Worm (Caenorhabditis elegans) whole organism, late embryonic: ENCODE measurements around the gene Y75B8A.39.

Experiments
- C08G9.2 ChIP-seq: sonication (generic microtip); optimal IDR thresholded peaks from 2 replicates; lab custom pipeline; 2016; ENCODE audit warnings: mild to moderate bottlenecking, missing genetic modification characterization, moderate library complexity, missing compliant biosample characterization
- K02D7.2 ChIP-seq: sonication (generic microtip); optimal IDR thresholded peaks from 2 replicates; lab custom pipeline; 2017; ENCODE audit warnings: mild to moderate bottlenecking, missing genetic modification characterization, missing compliant biosample characterization
- ceh-18 ChIP-seq: sonication (generic microtip); optimal IDR thresholded peaks from 2 replicates; lab custom pipeline; 2016; ENCODE audit warnings: missing genetic modification characterization, missing compliant biosample characterization
- ceh-30 ChIP-seq: fragments of 150-350 bp; optimal IDR thresholded peaks from 2 replicates; lab custom pipeline; 2014; ENCODE audit warnings: missing biosample characterization, missing genetic modification characterization
- ceh-34 ChIP-seq: sonication (generic microtip); optimal IDR thresholded peaks from 2 replicates; lab custom pipeline; 2016; ENCODE audit warnings: mild to moderate bottlenecking, missing genetic modification characterization, missing compliant biosample characterization
- ceh-6 ChIP-seq: fragments of 200-800 bp; sonication (Bioruptor generic); optimal IDR thresholded peaks from 2 replicates; lab custom pipeline; 2018; ENCODE audit warnings: mild to moderate bottlenecking, missing genetic modification characterization, missing compliant biosample characterization
- ceh-9 ChIP-seq: sonication (generic microtip); optimal IDR thresholded peaks from 2 replicates; lab custom pipeline; 2016; ENCODE audit warnings: mild to moderate bottlenecking, missing genetic modification characterization, inconsistent platforms, missing compliant biosample characterization
- dmd-4 ChIP-seq: sonication (generic microtip); optimal IDR thresholded peaks from 2 replicates; lab custom pipeline; 2016; ENCODE audit warnings: borderline replicate concordance, missing genetic modification characterization, missing compliant biosample characterization
- elt-2 ChIP-seq: sonication (generic microtip); optimal IDR thresholded peaks from 2 replicates; lab custom pipeline; 2016; ENCODE audit warnings: missing genetic modification reagents, missing genetic modification characterization, missing compliant biosample characterization
- elt-4 ChIP-seq: sonication (generic microtip); optimal IDR thresholded peaks from 2 replicates; lab custom pipeline; 2016; ENCODE audit warnings: missing genetic modification characterization, missing compliant biosample characterization
- fkh-10 ChIP-seq: fragments of 150-350 bp; optimal IDR thresholded peaks from 2 replicates; lab custom pipeline; 2014; ENCODE audit warnings: missing biosample characterization, missing genetic modification reagents, missing genetic modification characterization
- fkh-6 ChIP-seq: sonication (generic microtip); optimal IDR thresholded peaks from 2 replicates; lab custom pipeline; 2016; ENCODE audit warnings: missing genetic modification characterization, missing compliant biosample characterization
- hlh-15 ChIP-seq: sonication (generic microtip); optimal IDR thresholded peaks from 2 replicates; lab custom pipeline; 2016; ENCODE audit warnings: missing genetic modification characterization, missing compliant biosample characterization
- hlh-30 ChIP-seq: sonication (generic microtip); optimal IDR thresholded peaks from 2 replicates; lab custom pipeline; 2017; ENCODE audit warnings: antibody characterized with exemption, missing genetic modification characterization, missing compliant biosample characterization; ENCODE audit not compliant: insufficient read depth
- hlh-8 ChIP-seq: sonication (generic microtip); optimal IDR thresholded peaks from 2 replicates; lab custom pipeline; 2016; ENCODE audit warnings: missing genotype, missing genetic modification characterization, missing compliant biosample characterization
- lin-11 ChIP-seq: fragments of 200-800 bp; sonication (Bioruptor generic); optimal IDR thresholded peaks from 2 replicates; lab custom pipeline; 2018; ENCODE audit warnings: mild to moderate bottlenecking, missing genetic modification characterization, missing compliant biosample characterization
- nfya-1 ChIP-seq: sonication (generic microtip); optimal IDR thresholded peaks from 2 replicates; lab custom pipeline; 2017; ENCODE audit warnings: missing genetic modification characterization, mild to moderate bottlenecking, missing compliant biosample characterization, antibody characterized with exemption, moderate library complexity
- nhr-232 ChIP-seq: sonication (generic microtip); optimal IDR thresholded peaks from 2 replicates; lab custom pipeline; 2016; ENCODE audit warnings: missing genetic modification characterization, missing compliant biosample characterization
- npax-4 ChIP-seq: sonication (generic microtip); optimal IDR thresholded peaks from 2 replicates; lab custom pipeline; 2016; ENCODE audit warnings: missing genetic modification characterization, missing compliant biosample characterization
- pag-3 ChIP-seq: sonication (generic microtip); optimal IDR thresholded peaks from 2 replicates; lab custom pipeline; 2016; ENCODE audit warnings: missing compliant biosample characterization, missing genetic modification characterization, borderline replicate concordance
- pha-4 ChIP-seq: fragments of 150-350 bp; optimal IDR thresholded peaks from 2 replicates; lab custom pipeline; 2018; ENCODE audit warnings: missing biosample characterization, missing genetic modification reagents, missing genetic modification characterization
- rnt-1 ChIP-seq: sonication (generic microtip); optimal IDR thresholded peaks from 2 replicates; lab custom pipeline; 2016; ENCODE audit warnings: missing genetic modification characterization, missing compliant biosample characterization
- tbx-7 ChIP-seq: sonication (generic microtip); optimal IDR thresholded peaks from 2 replicates; lab custom pipeline; 2016; ENCODE audit warnings: missing genotype, missing genetic modification characterization, missing compliant biosample characterization
- ttx-3 ChIP-seq: sonication (generic microtip); optimal IDR thresholded peaks from 2 replicates; lab custom pipeline; 2016; ENCODE audit warnings: missing genetic modification reagents, missing genetic modification characterization, missing compliant biosample characterization
- unc-42 ChIP-seq: sonication (generic microtip); optimal IDR thresholded peaks from 2 replicates; lab custom pipeline; 2016; ENCODE audit warnings: missing genotype, missing genetic modification characterization, missing compliant biosample characterization
- unc-55 ChIP-seq: sonication (generic microtip); optimal IDR thresholded peaks from 2 replicates; lab custom pipeline; 2017; ENCODE audit warnings: missing biosample characterization, missing genetic modification reagents, missing genetic modification characterization
- unc-86 ChIP-seq: sonication (generic microtip); optimal IDR thresholded peaks from 2 replicates; lab custom pipeline; 2016; ENCODE audit warnings: missing genetic modification characterization, missing compliant biosample characterization
- zip-5 ChIP-seq: sonication (generic microtip); optimal IDR thresholded peaks from 2 replicates; lab custom pipeline; 2016; ENCODE audit warnings: missing genetic modification characterization, missing compliant biosample characterization

Gene Y75B8A.39

ce11 chrIII:12325284-12325683, 12.3 kb downstream of the Y75B8A.39 start:
- TF ChIP-seq elt-2 (tag; lab: Kevin White, UChicago) (peak; percentile 88), pag-3 (tag; lab: Kevin White, UChicago) (no peak)

ce11 chrIII:12327528-12327997, 14.6 kb downstream of the Y75B8A.39 start, which contains the start of the genes zip-12 and Y75B8A.63:
TSS of gene zip-12 (plus strand) at chrIII:12327914.
TSS of gene Y75B8A.63 (plus strand) at chrIII:12327947.
- TF ChIP-seq K02D7.2 (tag; lab: Kevin White, UChicago) (no peak), ceh-34 (tag; lab: Kevin White, UChicago) (no peak), elt-2 (tag; lab: Kevin White, UChicago) (peak; percentile 73), zip-5 (tag; lab: Kevin White, UChicago) (no peak), nfya-1 (tag; lab: Kevin White, UChicago) (no peak)

ce11 chrIII:12331300-12331699, 18.3 kb downstream of the Y75B8A.39 start:
- TF ChIP-seq nfya-1 (tag; lab: Kevin White, UChicago) (peak; percentile 95), dmd-4 (tag; lab: Kevin White, UChicago) (no peak)

- TF ChIP-seq pha-4 (tag; lab: Kevin White, UChicago): no peak
- TF ChIP-seq lin-11 (tag; lab: Kevin White, UChicago): no peak
- no peak for TF ChIP-seq nfya-1 (tag; lab: Kevin White, UChicago)
- no peak for TF ChIP-seq unc-86 (tag; lab: Kevin White, UChicago)
- TF ChIP-seq elt-4: no peak
- no peak for TF ChIP-seq zip-5 (tag; lab: Kevin White, UChicago)
- TF ChIP-seq C08G9.2 (tag; lab: Kevin White, UChicago): no peak
- TF ChIP-seq fkh-10: no peak
- no peak for TF ChIP-seq ceh-6 (GFP tag; lab: Kevin White, UChicago)
- no peak for TF ChIP-seq tbx-7 (tag; lab: Kevin White, UChicago)
- no peak for TF ChIP-seq ttx-3
Observed at ce11 chrIII:12333445-12333844, 20.5 kb downstream of the Y75B8A.39 start, which contains the start of gene zip-1. TSS of gene zip-1 (plus strand) at chrIII:12333745.

- TF ChIP-seq zip-5 (tag; lab: Kevin White, UChicago): no peak
- TF ChIP-seq nfya-1 (tag; lab: Kevin White, UChicago): peak; percentile 80
Observed at ce11 chrIII:12334268-12334667, 21.3 kb downstream of the Y75B8A.39 start.

ce11 chrIII:12335400-12335994, 22.5 kb downstream of the Y75B8A.39 start:
- TF ChIP-seq dmd-4 (tag; lab: Kevin White, UChicago) (no peak), hlh-30 (tag; lab: Kevin White, UChicago) (peak; percentile 19), ceh-34 (tag; lab: Kevin White, UChicago) (no peak), K02D7.2 (tag; lab: Kevin White, UChicago) (no peak), nfya-1 (tag; lab: Kevin White, UChicago) (peak; percentile 62), hlh-15 (no peak), npax-4 (tag; lab: Kevin White, UChicago) (no peak), unc-42 (peak; percentile 15), unc-55 (GFP tag; lab: Kevin White, UChicago) (peak; percentile 80), ceh-18 (tag; lab: Kevin White, UChicago) (peak; percentile 20), fkh-6 (tag; lab: Kevin White, UChicago) (no peak), rnt-1 (no peak)

- TF ChIP-seq hlh-15: no peak
- TF ChIP-seq nfya-1 (tag; lab: Kevin White, UChicago): peak; percentile 99
Observed at ce11 chrIII:12344940-12345339, 32.0 kb downstream of the Y75B8A.39 start.

- TF ChIP-seq ceh-9 (tag; lab: Kevin White, UChicago) (no peak), ceh-30 (tag; lab: Kevin White, UChicago) (no peak), hlh-8 (no peak), nhr-232 (tag; lab: Kevin White, UChicago) (no peak), unc-42 (no peak), nfya-1 (tag; lab: Kevin White, UChicago) (peak; percentile 81)
Observed at ce11 chrIII:12349027-12349426, 36.0 kb downstream of the Y75B8A.39 start.
